Worm (Caenorhabditis elegans): ENCODE data around the gene alh-5.

alh-5 gene

DNA sequence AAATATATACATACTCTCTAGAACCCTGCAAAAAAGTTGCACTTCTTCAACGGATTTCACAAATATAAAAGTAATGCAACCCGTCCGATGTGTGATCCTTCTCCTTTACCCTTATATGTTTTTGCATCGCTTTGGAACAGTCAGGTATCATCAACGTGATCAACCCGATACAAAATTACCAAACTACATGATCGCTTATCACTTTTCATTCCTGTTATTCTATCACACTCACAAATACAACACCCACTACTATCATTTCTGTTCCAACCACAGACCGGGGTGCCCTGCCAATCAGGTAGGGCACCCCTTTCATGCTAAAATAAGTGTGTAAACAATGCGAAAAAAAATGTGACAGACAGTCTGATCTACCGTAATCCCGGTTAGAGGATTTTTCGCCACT lies 32.4 kb downstream of the alh-5 start (continued):
- TF ChIP-seq F22D6.2 (tag; optimal IDR thresholded peaks at IDR 0.05): peak; percentile 75

DNA sequence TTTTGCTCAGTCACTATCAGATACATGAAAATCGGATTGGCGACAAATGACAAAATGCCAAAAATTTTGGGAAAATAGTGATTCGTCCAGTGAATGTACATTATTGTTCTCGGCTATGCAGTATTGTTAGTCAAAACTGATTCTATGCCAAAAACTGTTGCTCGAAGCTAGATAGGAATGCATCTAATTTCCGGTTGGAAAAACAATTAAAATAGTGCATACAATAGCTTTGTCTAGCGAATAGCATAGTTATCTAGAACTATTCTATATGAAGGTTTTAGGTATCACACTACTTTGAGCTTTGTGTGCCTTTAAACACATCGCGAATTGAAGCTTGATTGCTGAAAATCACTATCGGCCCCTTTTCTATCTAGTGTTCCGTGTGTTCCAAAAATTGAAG lies 34.6 kb downstream of the alh-5 start, which contains the start of gene srj-15:
Gene srj-15, minus strand, starts transcription at position 101 of the 400 bp plus-strand sequence.
- TF ChIP-seq zim-3 (tag; optimal IDR thresholded peaks at IDR 0.05) (no peak), hrde-1 (tag; optimal IDR thresholded peaks at IDR 0.05; ENCODE audit: borderline replicate concordance) (no peak), mcd-1 (GFP tag; IDR thresholded peaks at IDR 0.05) (no peak), rcor-1 (GFP tag; IDR thresholded peaks at IDR 0.05) (no peak), bed-1 (GFP tag; IDR thresholded peaks at IDR 0.05) (no peak), lin-40 (tag; optimal IDR thresholded peaks at IDR 0.05) (no peak), T26A5.8 (tag; optimal IDR thresholded peaks at IDR 0.05) (no peak), F39B2.1 (GFP tag; IDR thresholded peaks at IDR 0.05) (no peak), lin-54 (GFP tag; optimal IDR thresholded peaks at IDR 0.05) (no peak), unc-62 (GFP tag; optimal IDR thresholded peaks at IDR 0.05) (no peak), xnd-1 (tag; optimal IDR thresholded peaks at IDR 0.05) (no peak), sea-2 (GFP tag; IDR thresholded peaks at IDR 0.05) (no peak), attf-6 (GFP tag; IDR thresholded peaks at IDR 0.05) (no peak), pbrm-1 (GFP tag; IDR thresholded peaks at IDR 0.05) (no peak), efl-1 (GFP tag; optimal IDR thresholded peaks at IDR 0.05) (no peak), Y56A3A.18 (GFP tag; IDR thresholded peaks at IDR 0.05) (no peak), attf-3 (GFP tag; conservative IDR thresholded peaks at IDR 0.05) (no peak)

DNA sequence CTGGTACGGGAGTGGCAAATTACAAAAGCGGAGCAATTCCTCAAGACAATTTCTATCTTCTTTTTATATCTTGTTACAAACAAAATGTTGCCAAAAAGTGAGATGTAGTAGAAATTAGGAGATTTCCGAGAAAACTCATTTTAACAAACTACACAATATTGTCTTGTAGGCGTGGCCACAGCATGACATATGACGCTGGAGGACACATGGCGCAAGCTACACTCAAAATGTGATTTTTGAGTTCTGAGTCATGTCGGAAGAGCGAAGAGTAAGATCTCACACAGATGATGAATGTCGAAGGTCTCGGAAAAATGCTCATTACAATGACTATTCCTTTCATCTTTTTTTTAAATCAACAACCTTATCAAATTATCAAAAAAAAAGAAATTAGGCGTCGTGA lies 37.9 kb downstream of the alh-5 start, which contains the start of gene Y40B10B.1:
Gene Y40B10B.1, minus strand, starts transcription at position 101 of the 400 bp plus-strand sequence.
- TF ChIP-seq B0261.1 (tag; optimal IDR thresholded peaks at IDR 0.05) (no peak), mxl-1 (tag; optimal IDR thresholded peaks at IDR 0.05) (no peak), Y53F4B.3 (GFP tag; IDR thresholded peaks at IDR 0.05) (no peak), C06A6.2 (GFP tag; conservative IDR thresholded peaks at IDR 0.05) (no peak), mes-4 (tag; optimal IDR thresholded peaks at IDR 0.05) (no peak), tlf-1 (GFP tag; optimal IDR thresholded peaks at IDR 0.05) (no peak), hmg-1.2 (GFP tag; IDR thresholded peaks at IDR 0.05) (no peak), nfya-2 (GFP tag; IDR thresholded peaks at IDR 0.05) (no peak), tbx-9 (tag; optimal IDR thresholded peaks at IDR 0.05; ENCODE audit: borderline replicate concordance) (no peak), ztf-22 (GFP tag; optimal IDR thresholded peaks at IDR 0.05) (no peak), attf-3 (GFP tag; conservative IDR thresholded peaks at IDR 0.05) (no peak), K12H6.12 (tag; optimal IDR thresholded peaks at IDR 0.05) (no peak), Y67H2A.10 (GFP tag; conservative IDR thresholded peaks at IDR 0.05) (no peak), nfyb-1 (GFP tag; IDR thresholded peaks at IDR 0.05) (no peak), ama-1 (optimal IDR thresholded peaks at IDR 0.05) (no peak), ama-1 (GFP tag; optimal IDR thresholded peaks at IDR 0.05) (no peak)

DNA sequence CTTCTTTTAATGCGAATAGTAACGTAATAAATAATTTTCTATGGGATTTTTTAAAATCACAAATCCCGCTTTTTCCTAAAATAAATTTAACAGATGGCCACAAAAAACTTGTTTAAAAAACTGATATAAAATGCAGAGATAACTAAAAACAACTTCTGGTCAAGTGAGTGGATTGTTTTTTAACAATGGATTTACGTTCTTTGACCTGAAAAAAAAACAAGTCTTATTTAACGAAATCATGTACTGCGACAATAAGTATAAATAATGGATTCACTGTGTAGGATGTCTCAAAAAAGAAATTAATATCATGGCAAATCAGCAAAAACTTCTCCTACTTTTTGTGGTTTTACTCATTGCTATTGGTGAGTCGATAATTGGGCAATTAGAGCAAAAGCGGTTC lies 42.3 kb downstream of the alh-5 start, which contains the start of gene fipr-25:
Gene fipr-25, plus strand, starts transcription at position 301 of the 400 bp plus-strand sequence.
- no peak for TF ChIP-seq Y95B8A.8 (GFP tag; IDR thresholded peaks at IDR 0.05)
- TF ChIP-seq Y67H2A.10 (GFP tag; conservative IDR thresholded peaks at IDR 0.05): no peak
- TF ChIP-seq egl-44 (GFP tag; IDR thresholded peaks at IDR 0.05): no peak
- TF ChIP-seq ZK185.1 (tag; optimal IDR thresholded peaks at IDR 0.05; ENCODE audit: poor library complexity, severe bottlenecking): no peak
- no peak for TF ChIP-seq T26A5.8 (tag; optimal IDR thresholded peaks at IDR 0.05)
- no peak for TF ChIP-seq dpff-1 (tag; optimal IDR thresholded peaks at IDR 0.05)
- TF ChIP-seq C06A6.2 (GFP tag; conservative IDR thresholded peaks at IDR 0.05): no peak
- no peak for TF ChIP-seq lir-1 (GFP tag; conservative IDR thresholded peaks at IDR 0.05)
- no peak for TF ChIP-seq repo-1 (tag; optimal IDR thresholded peaks at IDR 0.05)
- TF ChIP-seq aptf-3 (GFP tag; IDR thresholded peaks at IDR 0.05): no peak
- TF ChIP-seq tlf-1 (GFP tag; optimal IDR thresholded peaks at IDR 0.05): no peak

Measured in whole organism, young adult.